Worm (Caenorhabditis elegans): ENCODE measurements around the gene F01D4.5.
A peak's percentile ranks its signal among the peaks of the same experiment; 100 is the strongest.

The F01D4.5 gene

DNA sequence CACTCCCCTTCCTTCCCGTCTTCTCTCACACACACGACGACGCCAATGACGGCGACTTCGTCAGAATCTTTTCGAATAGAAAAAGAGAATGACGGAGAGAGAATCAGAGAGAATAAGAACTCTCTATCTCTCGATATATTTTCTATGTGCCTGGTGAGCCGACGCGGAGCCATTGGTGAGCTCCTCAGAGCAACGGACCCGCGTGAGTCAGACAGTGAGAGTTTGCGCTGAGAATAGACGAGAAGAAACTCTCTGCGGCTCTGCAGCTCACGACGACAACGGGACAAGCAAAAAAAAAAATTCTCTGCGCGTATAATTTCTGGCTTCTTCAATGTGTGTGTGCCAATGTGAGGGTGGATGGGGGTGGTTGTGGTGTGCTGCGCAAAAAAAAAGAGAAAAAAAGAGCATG is 16.5 kb upstream of the F01D4.5 start (continued):
- TF ChIP-seq ceh-82 (tag; optimal IDR thresholded peaks at IDR 0.05): peak; percentile 41 to 83 (median 44)
- peak; percentile 68 for TF ChIP-seq fos-1 (tag; optimal IDR thresholded peaks at IDR 0.05)
- peak; percentile 65 for TF ChIP-seq tbx-2 (tag; optimal IDR thresholded peaks at IDR 0.05)
- peak; percentile 9 for TF ChIP-seq rnt-1 (tag; optimal IDR thresholded peaks at IDR 0.05)
- peak; percentile 24 for TF ChIP-seq jun-1 (tag; optimal IDR thresholded peaks at IDR 0.05)
- peak; percentile 61 for TF ChIP-seq mab-9 (GFP tag; IDR thresholded peaks at IDR 0.05)
- peak; percentile 37 for TF ChIP-seq nhr-20 (tag; optimal IDR thresholded peaks at IDR 0.05)
- peak in 1 of 2 experiments; percentile 10 for TF ChIP-seq egl-27 (tag; optimal IDR thresholded peaks at IDR 0.05)
- TF ChIP-seq fkh-10 (GFP tag; optimal IDR thresholded peaks at IDR 0.05): peak; percentile 79
- TF ChIP-seq nhr-71 (tag; optimal IDR thresholded peaks at IDR 0.05): peak; percentile 76
- peak; percentile 75 for TF ChIP-seq dsc-1 (tag; optimal IDR thresholded peaks at IDR 0.05)
- peak; percentile 72 for TF ChIP-seq egl-13 (tag; optimal IDR thresholded peaks at IDR 0.05)
- TF ChIP-seq nhr-19 (GFP tag; conservative IDR thresholded peaks at IDR 0.05): peak; percentile 6; the same call in 1 of the 2 replicates
- TF ChIP-seq sup-37 (GFP tag; optimal IDR thresholded peaks at IDR 0.05): no peak
- peak in 1 of 2 experiments; percentile 13 for TF ChIP-seq ztf-11 (tag; optimal IDR thresholded peaks at IDR 0.05)
- peak; percentile 93 for TF ChIP-seq fkh-8 (tag; optimal IDR thresholded peaks at IDR 0.05)
- TF ChIP-seq skn-1 (tag; optimal IDR thresholded peaks at IDR 0.05): peak; percentile 9
- peak; percentile 53 for TF ChIP-seq isw-1 (GFP tag; IDR thresholded peaks at IDR 0.05)
- TF ChIP-seq swsn-7 (tag; optimal IDR thresholded peaks at IDR 0.05): peak; percentile 67
- TF ChIP-seq nhr-11 (tag; optimal IDR thresholded peaks at IDR 0.05): no peak
- TF ChIP-seq ztf-4 (tag; optimal IDR thresholded peaks at IDR 0.05): peak; percentile 41
- peak; percentile 9 for TF ChIP-seq nhr-237 (tag; optimal IDR thresholded peaks at IDR 0.05)

- no peak for TF ChIP-seq lin-14 (GFP tag; optimal IDR thresholded peaks at IDR 0.05)
- TF ChIP-seq dsc-1 (tag; optimal IDR thresholded peaks at IDR 0.05): peak; percentile 32
- TF ChIP-seq mab-9 (GFP tag; IDR thresholded peaks at IDR 0.05): no peak
- no peak for TF ChIP-seq efl-1 (optimal IDR thresholded peaks at IDR 0.05)
- TF ChIP-seq efl-1 (GFP tag; optimal IDR thresholded peaks at IDR 0.05 in 1 of 2): peak in 1 of 2 experiments; percentile 51
These were observed 14.9 kb upstream of the F01D4.5 start for ce11 chrIV:10498401-10498800.

ce11 chrIV:10489409-10489808 is 6.0 kb upstream of the F01D4.5 start:
- no peak for TF ChIP-seq zag-1 (tag; optimal IDR thresholded peaks at IDR 0.05)
- peak; percentile 98 for TF ChIP-seq dsc-1 (tag; optimal IDR thresholded peaks at IDR 0.05)
- peak; percentile 88 for TF ChIP-seq fkh-4 (tag; optimal IDR thresholded peaks at IDR 0.05; ENCODE audit: borderline replicate concordance)
- TF ChIP-seq mdl-1 (tag; optimal IDR thresholded peaks at IDR 0.05): no peak
- TF ChIP-seq fkh-8 (tag; optimal IDR thresholded peaks at IDR 0.05): no peak

DNA sequence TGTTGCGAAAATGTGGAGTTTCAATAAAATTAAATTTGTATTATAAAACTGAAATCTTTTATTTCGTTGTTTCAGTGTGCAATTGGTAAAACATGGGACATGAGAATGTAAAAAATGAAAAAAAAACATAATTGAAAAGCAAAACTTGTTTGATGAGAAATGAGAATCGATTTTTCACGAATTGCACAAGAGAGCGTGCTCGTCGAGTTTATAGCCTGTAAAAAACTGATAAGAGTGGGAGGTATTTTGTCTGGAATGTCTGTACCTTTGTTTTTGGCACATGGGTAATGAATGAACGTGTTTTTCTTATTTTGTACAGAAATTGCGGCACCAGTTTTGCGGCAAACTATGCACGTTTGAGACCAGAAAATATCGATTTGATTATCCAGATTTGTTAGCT is 872 bp downstream of the F01D4.5 start:
- no peak for TF ChIP-seq sup-37 (GFP tag; optimal IDR thresholded peaks at IDR 0.05)
- TF ChIP-seq pqm-1 (tag; optimal IDR thresholded peaks at IDR 0.05): peak; percentile 48
- TF ChIP-seq blmp-1 (tag; optimal IDR thresholded peaks at IDR 0.05): no peak
- no peak for TF ChIP-seq sox-4 (tag; optimal IDR thresholded peaks at IDR 0.05)
- TF ChIP-seq swsn-7 (tag; optimal IDR thresholded peaks at IDR 0.05): no peak

ce11 chrIV:10481695-10482094 is 1.8 kb downstream of the F01D4.5 start, which contains the start of gene egl-21:
Gene egl-21, minus strand, starts transcription at chrIV:10481844.
- TF ChIP-seq unc-130 (tag; optimal IDR thresholded peaks at IDR 0.05) (no peak), elt-2 (tag; optimal IDR thresholded peaks at IDR 0.05) (no peak), efl-1 (optimal IDR thresholded peaks at IDR 0.05) (peak; percentile 36 to 45), efl-1 (GFP tag; optimal IDR thresholded peaks at IDR 0.05 in 1 of 2) (no peak), blmp-1 (tag; optimal IDR thresholded peaks at IDR 0.05) (no peak), mef-2 (tag; optimal IDR thresholded peaks at IDR 0.05) (peak; percentile 59), lin-35 (GFP tag; optimal IDR thresholded peaks at IDR 0.05) (peak in 1 of 2 experiments; percentile 53), hpl-2 (GFP tag; optimal IDR thresholded peaks at IDR 0.05) (no peak), ztf-11 (tag; optimal IDR thresholded peaks at IDR 0.05) (peak in 1 of 2 experiments; percentile 18), nhr-11 (tag; optimal IDR thresholded peaks at IDR 0.05) (peak; percentile 38), F16B12.6 (tag; optimal IDR thresholded peaks at IDR 0.05) (no peak), ces-1 (GFP tag; optimal IDR thresholded peaks at IDR 0.05) (no peak), sup-37 (GFP tag; optimal IDR thresholded peaks at IDR 0.05) (no peak), sptf-1 (tag; optimal IDR thresholded peaks at IDR 0.05) (no peak), nhr-237 (tag; optimal IDR thresholded peaks at IDR 0.05) (no peak), ztf-4 (tag; optimal IDR thresholded peaks at IDR 0.05) (no peak), fkh-8 (tag; optimal IDR thresholded peaks at IDR 0.05) (peak; percentile 95), tlp-1 (tag; optimal IDR thresholded peaks at IDR 0.05) (no peak), rnt-1 (tag; optimal IDR thresholded peaks at IDR 0.05) (peak; percentile 12), vab-15 (tag; optimal IDR thresholded peaks at IDR 0.05) (no peak), nhr-12 (tag; optimal IDR thresholded peaks at IDR 0.05) (no peak), grh-1 (GFP tag; IDR thresholded peaks at IDR 0.05) (no peak), nhr-77 (tag; optimal IDR thresholded peaks at IDR 0.05) (no peak), fos-1 (tag; optimal IDR thresholded peaks at IDR 0.05) (peak; percentile 14), lin-15B (tag; optimal IDR thresholded peaks at IDR 0.05) (no peak)
